Fruit fly (Drosophila melanogaster) ovary, adult (tissue): Measurements from ENCODE around the gene CG5645.
A peak's percentile ranks its signal among the peaks of the same experiment; 100 is the strongest.

Experiments
- CG17801 ChIP-seq: fragments of 200-800 bp; optimal IDR thresholded peaks from 2 replicates; lab custom pipeline; 2019; ENCODE audit warnings: missing biosample characterization, mild to moderate bottlenecking, missing genetic modification characterization, moderate library complexity; ENCODE audit not compliant: partially characterized antibody

The CG5645 gene

dm6 chr3L:12084969-12085690 is 51.4 kb downstream of the CG5645 start:
- TF ChIP-seq CG17801, result peak; percentile 14

DNA sequence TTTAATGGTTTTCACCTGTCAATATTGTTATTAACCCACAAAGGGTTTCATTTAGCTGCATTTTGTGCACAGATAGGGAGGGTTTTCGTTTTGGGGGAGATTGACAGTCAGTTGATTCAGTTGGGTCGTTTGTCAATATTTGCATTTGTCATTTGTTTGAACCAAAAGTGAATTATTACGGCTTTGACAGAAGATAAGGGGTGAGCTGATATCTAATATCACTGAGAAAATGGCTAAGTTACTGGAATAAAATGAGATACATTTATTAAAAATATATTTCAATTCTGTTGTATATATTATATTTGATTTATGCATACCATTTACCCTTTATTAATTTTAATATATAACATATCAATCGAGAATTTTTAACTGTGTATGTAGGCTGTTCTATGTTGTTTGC is 52.6 kb downstream of the CG5645 start:
- TF ChIP-seq CG17801, result no peak
